Worm (Caenorhabditis elegans): ENCODE results near the gene F36G3.2.

The F36G3.2 gene

DNA sequence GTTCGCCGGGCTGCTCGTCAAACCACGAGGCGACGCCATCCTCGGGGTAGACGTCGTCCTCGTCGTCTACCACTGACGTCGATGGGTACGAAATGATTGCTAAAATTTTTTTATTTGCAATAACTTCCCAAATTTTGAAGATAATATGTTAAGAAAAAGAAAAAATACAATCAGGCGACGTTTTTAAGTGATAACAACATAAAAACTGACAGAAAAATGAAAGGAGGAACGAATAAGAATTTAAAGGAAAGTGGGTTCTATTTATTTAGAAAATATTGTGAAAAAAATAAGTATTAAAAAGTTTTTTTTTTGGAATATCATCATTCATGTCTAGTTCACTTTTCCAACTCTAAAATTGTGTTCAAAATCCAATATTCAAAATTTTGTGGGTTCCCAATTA lies 28.1 kb upstream of the F36G3.2 start, which contains the start of gene dpy-22:
Gene dpy-22, minus strand, starts transcription at position 101 of the 400 bp plus-strand sequence.
- TF ChIP-seq F57A8.1 (GFP tag; optimal IDR thresholded peaks at IDR 0.05) (no peak), sdz-38 (tag; optimal IDR thresholded peaks at IDR 0.05) (no peak), gei-17 (GFP tag; optimal IDR thresholded peaks at IDR 0.05) (no peak), bed-1 (GFP tag; IDR thresholded peaks at IDR 0.05) (no peak), Y79H2A.3 (GFP tag; conservative IDR thresholded peaks at IDR 0.05) (no peak), egl-18 (GFP tag; IDR thresholded peaks at IDR 0.05) (no peak), efl-1 (GFP tag; optimal IDR thresholded peaks at IDR 0.05) (no peak), F22D6.2 (tag; optimal IDR thresholded peaks at IDR 0.05) (no peak), chd-7 (tag; optimal IDR thresholded peaks at IDR 0.05) (no peak), lin-40 (tag; optimal IDR thresholded peaks at IDR 0.05) (no peak), ztf-3 (GFP tag; optimal IDR thresholded peaks at IDR 0.05) (no peak), hmg-1.2 (GFP tag; IDR thresholded peaks at IDR 0.05) (no peak), tbx-9 (tag; optimal IDR thresholded peaks at IDR 0.05; ENCODE audit: borderline replicate concordance) (no peak), B0261.1 (tag; optimal IDR thresholded peaks at IDR 0.05) (no peak), Y56A3A.18 (GFP tag; IDR thresholded peaks at IDR 0.05) (no peak), ztf-18 (tag; optimal IDR thresholded peaks at IDR 0.05) (no peak)

DNA sequence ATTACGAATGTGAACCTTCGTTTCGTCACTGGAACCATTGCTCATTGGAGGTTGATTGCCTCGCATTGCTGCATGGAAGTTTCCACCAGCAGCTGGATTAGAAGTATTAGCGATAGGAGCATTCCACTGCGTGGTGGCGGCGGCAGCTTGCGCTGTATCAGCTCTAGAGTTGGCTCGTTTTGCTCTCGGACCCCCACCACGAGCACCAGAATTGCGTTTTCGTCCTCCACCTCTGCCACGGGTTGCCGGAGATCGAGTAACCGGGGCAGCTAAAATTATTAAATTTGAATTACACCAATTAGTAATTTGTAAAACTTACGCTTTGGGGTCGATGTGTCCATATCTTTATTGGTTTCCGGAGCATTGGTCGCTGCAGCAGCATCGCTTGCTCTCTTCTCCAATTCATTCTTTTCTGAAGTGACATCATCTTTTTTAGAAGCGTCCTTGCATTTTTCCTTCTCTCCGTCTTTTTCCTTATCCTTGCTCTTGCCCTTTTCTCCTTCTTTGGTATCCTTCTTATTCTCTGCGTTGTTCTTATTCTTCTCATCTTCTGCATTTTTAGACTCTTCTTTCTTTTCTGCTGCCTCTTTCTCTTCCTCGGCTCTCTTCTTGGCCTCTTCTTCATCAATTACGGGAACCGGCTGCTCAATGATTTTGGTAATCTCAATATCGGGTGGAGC lies 20.2 kb upstream of the F36G3.2 start:
- no peak for TF ChIP-seq hsf-1 (GFP tag; IDR thresholded peaks at IDR 0.05)
- TF ChIP-seq lsl-1 (GFP tag; optimal IDR thresholded peaks at IDR 0.05) = no peak
- no peak for TF ChIP-seq snpc-1.1 (tag; optimal IDR thresholded peaks at IDR 0.05; ENCODE audit: insufficient read depth)
- no peak for TF ChIP-seq hrde-1 (tag; optimal IDR thresholded peaks at IDR 0.05; ENCODE audit: borderline replicate concordance)
- TF ChIP-seq snpc-1.3 (tag; optimal IDR thresholded peaks at IDR 0.05; ENCODE audit: insufficient read depth) = no peak
- no peak for TF ChIP-seq aptf-3 (GFP tag; IDR thresholded peaks at IDR 0.05)
- no peak for TF ChIP-seq rcor-1 (GFP tag; IDR thresholded peaks at IDR 0.05)
- 0 out of 2 replicates have a peak, but pooled peaks have one; percentile 7 for TF ChIP-seq mcd-1 (GFP tag; IDR thresholded peaks at IDR 0.05)
- TF ChIP-seq zfh-2 (GFP tag; conservative IDR thresholded peaks at IDR 0.05) = peak; percentile 52
- TF ChIP-seq repo-1 (tag; optimal IDR thresholded peaks at IDR 0.05) = no peak
- TF ChIP-seq bed-2 (GFP tag; IDR thresholded peaks at IDR 0.05) = no peak

DNA sequence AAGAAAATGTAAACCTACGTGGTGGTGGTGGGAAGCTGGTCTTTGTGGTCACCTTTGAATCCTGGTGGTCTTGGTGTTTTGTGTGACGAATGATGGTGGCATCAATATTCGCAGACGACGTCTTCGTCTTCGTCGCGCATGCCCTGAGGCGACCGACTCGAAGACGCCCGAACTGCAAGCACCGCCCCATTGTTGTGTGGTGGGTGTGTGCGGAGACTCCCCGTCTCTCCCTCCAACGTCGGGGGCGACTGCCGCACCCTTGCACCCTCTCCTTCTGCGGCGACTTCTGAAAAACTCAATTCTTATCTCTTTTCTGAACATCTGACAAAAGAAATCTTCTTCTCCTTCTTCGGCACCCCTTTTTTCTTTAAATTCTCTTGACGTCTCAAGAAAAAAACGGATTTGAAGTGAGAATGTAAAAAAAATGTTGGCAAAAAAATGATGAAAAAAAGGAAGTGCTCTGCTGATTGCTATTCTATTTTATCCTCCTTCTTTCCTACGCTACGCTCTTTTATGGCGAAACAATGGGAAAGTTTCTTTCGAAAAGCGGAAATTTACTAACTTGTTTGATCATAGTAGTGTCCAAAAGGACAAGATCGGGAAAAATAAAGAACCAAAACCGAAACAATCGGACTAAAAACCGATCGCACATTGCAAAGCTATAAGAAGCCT lies 13.4 kb upstream of the F36G3.2 start, which contains the start of gene lgc-47:
Gene lgc-47, minus strand, starts transcription at position 286 of the 672 bp plus-strand sequence.
- TF ChIP-seq rcor-1 (GFP tag; IDR thresholded peaks at IDR 0.05) = no peak
- no peak for TF ChIP-seq akir-1 (GFP tag; optimal IDR thresholded peaks at IDR 0.05)
- peak; percentile 3 for TF ChIP-seq madf-10 (tag; optimal IDR thresholded peaks at IDR 0.05)
- no peak for TF ChIP-seq ZK185.1 (tag; optimal IDR thresholded peaks at IDR 0.05; ENCODE audit: poor library complexity, severe bottlenecking)
- peak; percentile 86 for TF ChIP-seq zfh-2 (GFP tag; conservative IDR thresholded peaks at IDR 0.05)

DNA sequence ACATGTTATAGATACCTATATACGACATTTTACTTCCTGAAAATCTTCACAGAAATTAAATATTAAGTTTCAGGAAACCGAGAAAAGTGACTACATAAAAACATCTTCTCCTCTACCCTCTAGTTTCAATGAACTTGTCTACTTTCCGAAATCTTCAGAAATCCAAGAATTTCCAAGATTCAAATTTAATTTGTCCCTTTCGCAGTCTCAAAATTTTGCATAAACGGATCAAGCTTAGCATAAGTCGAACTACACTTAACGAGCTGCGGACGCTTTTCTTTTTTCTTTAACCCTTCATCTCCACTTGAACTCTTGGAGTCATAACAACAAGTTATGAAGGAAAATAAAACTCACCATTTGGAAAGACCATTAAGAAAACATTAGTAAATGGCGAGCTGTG lies 11.4 kb upstream of the F36G3.2 start:
- TF ChIP-seq ets-4 (GFP tag; optimal IDR thresholded peaks at IDR 0.05) = no peak
- no peak for TF ChIP-seq madf-6 (GFP tag; IDR thresholded peaks at IDR 0.05)
- no peak for TF ChIP-seq Y67H2A.10 (GFP tag; conservative IDR thresholded peaks at IDR 0.05)
- no peak for TF ChIP-seq ztf-6 (GFP tag; IDR thresholded peaks at IDR 0.05)
- TF ChIP-seq lin-40 (tag; optimal IDR thresholded peaks at IDR 0.05) = no peak
- no peak for TF ChIP-seq hlh-26 (GFP tag; conservative IDR thresholded peaks at IDR 0.05)
- no peak for TF ChIP-seq ztf-22 (GFP tag; optimal IDR thresholded peaks at IDR 0.05)
- TF ChIP-seq Y79H2A.3 (GFP tag; conservative IDR thresholded peaks at IDR 0.05) = no peak
- no peak for TF ChIP-seq B0019.2 (GFP tag; conservative IDR thresholded peaks at IDR 0.05)
- TF ChIP-seq bed-2 (GFP tag; IDR thresholded peaks at IDR 0.05) = no peak
- no peak for TF ChIP-seq mxl-1 (tag; optimal IDR thresholded peaks at IDR 0.05)
- TF ChIP-seq dox-1 (GFP tag; IDR thresholded peaks at IDR 0.05) = no peak
- TF ChIP-seq K12H6.12 (tag; optimal IDR thresholded peaks at IDR 0.05) = no peak
- TF ChIP-seq F37B4.10 (GFP tag; IDR thresholded peaks at IDR 0.05) = no peak
- TF ChIP-seq ceh-100 (GFP tag; IDR thresholded peaks at IDR 0.05) = no peak
- TF ChIP-seq let-526 (GFP tag; IDR thresholded peaks at IDR 0.05) = no peak
